Worm (Caenorhabditis elegans) whole organism, L1 larva: ENCODE measurements around the gene Y51H4A.937.
A peak's percentile ranks its signal among the peaks of the same experiment; 100 is the strongest.

Experiments used
- C16A3.4 ChIP-seq: fragments of 150-350 bp; optimal IDR thresholded peaks from 2 replicates; lab custom pipeline; 2014; ENCODE audit warnings: missing biosample characterization, missing genetic modification characterization
- C34B4.2 ChIP-seq: sonication (generic microtip); optimal IDR thresholded peaks from 2 replicates; lab custom pipeline; 2017; ENCODE audit warnings: mild to moderate bottlenecking, missing genetic modification characterization, missing compliant biosample characterization
- aha-1 ChIP-seq: fragments of 150-350 bp; optimal IDR thresholded peaks from 2 replicates; lab custom pipeline; 2014; ENCODE audit warnings: missing biosample characterization, missing genetic modification characterization
- aly-2 ChIP-seq: fragments of 150-350 bp; optimal IDR thresholded peaks from 2 replicates; lab custom pipeline; 2014; ENCODE audit warnings: missing biosample characterization, missing genetic modification characterization
- ama-1 ChIP-seq: fragments of 150-350 bp; optimal IDR thresholded peaks from 2 replicates; lab custom pipeline; 2014
- blmp-1 ChIP-seq: fragments of 150-350 bp; optimal IDR thresholded peaks from 2 replicates; lab custom pipeline; 2014; ENCODE audit warnings: missing biosample characterization, missing genetic modification characterization
- ceh-63 ChIP-seq: fragments of 200-800 bp; sonication (Bioruptor generic); optimal IDR thresholded peaks from 2 replicates; lab custom pipeline; 2018; ENCODE audit warnings: mild to moderate bottlenecking, missing genetic modification characterization, missing compliant biosample characterization
- ceh-82 ChIP-seq, 3 experiments: fragments of 150-350 bp in 1 of 3; sonication (generic microtip) in 2 of 3; optimal IDR thresholded peaks; 2 replicates each; lab custom pipeline; 2014 to 2017; ENCODE audit warnings: missing biosample characterization in 3 of 3, missing genetic modification characterization in 3 of 3
- ceh-88 ChIP-seq: fragments of 200-800 bp; sonication (Bioruptor generic); IDR thresholded peaks from 2 replicates; pipeline ENCODE4 v1.3.6; 2022; ENCODE audit warnings: missing genetic modification characterization, missing compliant biosample characterization
- ceh-90 ChIP-seq: sonication (generic microtip); optimal IDR thresholded peaks from 2 replicates; lab custom pipeline; 2016; ENCODE audit warnings: missing genetic modification characterization, missing compliant biosample characterization
- dpl-1 ChIP-seq, 3 experiments: fragments of 150-350 bp in 2 of 3; sonication (generic microtip) in 1 of 3; optimal IDR thresholded peaks; 2 replicates each; lab custom pipeline; 2014 to 2017; ENCODE audit warnings: missing biosample characterization in 3 of 3, missing genetic modification characterization in 3 of 3, missing genetic modification reagents in 3 of 3
- dsc-1 ChIP-seq: sonication (generic microtip); optimal IDR thresholded peaks from 2 replicates; lab custom pipeline; 2016; ENCODE audit warnings: mild to moderate bottlenecking, missing genetic modification characterization, missing compliant biosample characterization
- efl-1 ChIP-seq, 4 experiments: fragments of 150-350 bp; optimal IDR thresholded peaks in 3 of 4; peaks in 1 of 4; 1 replicate in 1 of 4; 2 replicates in 3 of 4; lab custom pipeline; 2014; ENCODE audit warnings: missing biosample characterization in 2 of 4, missing genetic modification characterization in 2 of 4, missing genetic modification reagents in 2 of 4
- egl-13 ChIP-seq: sonication (generic microtip); optimal IDR thresholded peaks from 2 replicates; lab custom pipeline; 2016; ENCODE audit warnings: missing genotype, missing genetic modification reagents, missing genetic modification characterization, missing compliant biosample characterization
- ets-5 ChIP-seq: fragments of 200-800 bp; sonication (Bioruptor generic); IDR thresholded peaks from 2 replicates; pipeline ENCODE4 v1.3.6; 2022; ENCODE audit warnings: missing genetic modification characterization, missing compliant biosample characterization
- fkh-10 ChIP-seq: sonication (generic microtip); optimal IDR thresholded peaks from 2 replicates; lab custom pipeline; 2017; ENCODE audit warnings: missing biosample characterization, missing genetic modification reagents, missing genetic modification characterization
- fos-1 ChIP-seq: fragments of 150-350 bp; optimal IDR thresholded peaks from 2 replicates; lab custom pipeline; 2014; ENCODE audit warnings: missing biosample characterization, missing genetic modification characterization
- hlh-17 ChIP-seq: fragments of 200-800 bp; sonication (Bioruptor generic); optimal IDR thresholded peaks from 2 replicates; lab custom pipeline; 2018; ENCODE audit warnings: missing genetic modification characterization, mild to moderate bottlenecking, missing compliant biosample characterization, moderate library complexity, borderline replicate concordance
- isw-1 ChIP-seq: fragments of 200-800 bp; sonication (Bioruptor generic); IDR thresholded peaks from 2 replicates; pipeline ENCODE4 v1.3.6; 2022; ENCODE audit warnings: missing genetic modification characterization, missing compliant biosample characterization
- jun-1 ChIP-seq: fragments of 150-350 bp; optimal IDR thresholded peaks from 2 replicates; lab custom pipeline; 2014; ENCODE audit warnings: missing biosample characterization, missing genetic modification reagents, missing genetic modification characterization
- lin-13 ChIP-seq: fragments of 150-350 bp; optimal IDR thresholded peaks from 2 replicates; lab custom pipeline; 2014; ENCODE audit warnings: missing biosample characterization, missing genetic modification reagents, missing genetic modification characterization
- lin-14 ChIP-seq: fragments of 200-800 bp; sonication (Bioruptor generic); optimal IDR thresholded peaks from 2 replicates; lab custom pipeline; 2018; ENCODE audit warnings: mild to moderate bottlenecking, missing genetic modification characterization, moderate library complexity, missing compliant biosample characterization
- lin-15B ChIP-seq: fragments of 150-350 bp; sonication (generic microtip); optimal IDR thresholded peaks from 3 replicates; lab custom pipeline; 2014; ENCODE audit warnings: missing biosample characterization, missing genetic modification characterization
- lin-35 ChIP-seq, 2 experiments: fragments of 150-350 bp; optimal IDR thresholded peaks; 2 replicates each; lab custom pipeline; 2014; ENCODE audit warnings: missing biosample characterization in 2 of 2, missing genetic modification characterization in 2 of 2, missing genetic modification reagents in 2 of 2
- lsy-2 ChIP-seq, 2 experiments: fragments of 150-350 bp; optimal IDR thresholded peaks; 2 replicates each; lab custom pipeline; 2014; ENCODE audit warnings: missing biosample characterization in 2 of 2, missing genetic modification characterization in 2 of 2
- mab-9 ChIP-seq: fragments of 200-800 bp; sonication (Bioruptor generic); IDR thresholded peaks from 2 replicates; pipeline ENCODE4 v1.3.6; 2022; ENCODE audit warnings: missing genetic modification reagents, missing genetic modification characterization, missing compliant biosample characterization
- mef-2 ChIP-seq: fragments of 150-350 bp; optimal IDR thresholded peaks from 2 replicates; lab custom pipeline; 2014; ENCODE audit warnings: missing biosample characterization, missing genetic modification characterization
- mep-1 ChIP-seq: fragments of 150-350 bp; optimal IDR thresholded peaks from 2 replicates; lab custom pipeline; 2014; ENCODE audit warnings: missing biosample characterization, missing genetic modification characterization
- nhr-11 ChIP-seq: fragments of 150-350 bp; optimal IDR thresholded peaks from 2 replicates; lab custom pipeline; 2014; ENCODE audit warnings: missing biosample characterization, missing genetic modification characterization
- nhr-12 ChIP-seq: sonication (generic microtip); optimal IDR thresholded peaks from 2 replicates; lab custom pipeline; 2017; ENCODE audit warnings: missing biosample characterization, missing genetic modification characterization
- nhr-19 ChIP-seq: fragments of 200-800 bp; sonication (Bioruptor generic); conservative IDR thresholded peaks from 2 replicates; pipeline ENCODE4 v1.3.6; 2022; ENCODE audit warnings: missing genetic modification characterization, missing compliant biosample characterization
- nhr-20 ChIP-seq: sonication (generic microtip); optimal IDR thresholded peaks from 2 replicates; lab custom pipeline; 2016; ENCODE audit warnings: mild to moderate bottlenecking, missing genetic modification characterization, missing compliant biosample characterization
- nhr-47 ChIP-seq: sonication (generic microtip); optimal IDR thresholded peaks from 2 replicates; lab custom pipeline; 2016; ENCODE audit warnings: mild to moderate bottlenecking, missing genetic modification characterization, moderate library complexity, missing compliant biosample characterization
- nhr-71 ChIP-seq: sonication (generic microtip); optimal IDR thresholded peaks from 2 replicates; lab custom pipeline; 2016; ENCODE audit warnings: mild to moderate bottlenecking, missing genetic modification characterization, moderate library complexity, missing compliant biosample characterization
- nhr-84 ChIP-seq: sonication (generic microtip); optimal IDR thresholded peaks from 2 replicates; lab custom pipeline; 2017; ENCODE audit warnings: missing biosample characterization, missing genetic modification characterization
- nhr-85 ChIP-seq: sonication (generic microtip); peaks from one replicate; lab custom pipeline; 2016; ENCODE audit warnings: missing genetic modification characterization, inconsistent platforms, missing compliant biosample characterization
- nhr-90 ChIP-seq: sonication (generic microtip); optimal IDR thresholded peaks from 2 replicates; lab custom pipeline; 2016; ENCODE audit warnings: mild to moderate bottlenecking, missing genetic modification characterization, missing compliant biosample characterization; ENCODE audit not compliant: poor library complexity
- rnt-1 ChIP-seq: sonication (generic microtip); optimal IDR thresholded peaks from 2 replicates; lab custom pipeline; 2016; ENCODE audit warnings: mild to moderate bottlenecking, missing genetic modification characterization, moderate library complexity, missing compliant biosample characterization
- skn-1 ChIP-seq: fragments of 150-350 bp; optimal IDR thresholded peaks from 2 replicates; lab custom pipeline; 2014; ENCODE audit warnings: missing biosample characterization, missing genetic modification characterization
- snu-23 ChIP-seq: sonication (generic microtip); optimal IDR thresholded peaks from 2 replicates; lab custom pipeline; 2016; ENCODE audit warnings: missing genetic modification characterization, missing compliant biosample characterization
- sox-4 ChIP-seq: sonication (generic microtip); optimal IDR thresholded peaks from 2 replicates; lab custom pipeline; 2016; ENCODE audit warnings: missing genetic modification characterization, missing compliant biosample characterization
- sptf-1 ChIP-seq: fragments of 150-350 bp; optimal IDR thresholded peaks from 2 replicates; lab custom pipeline; 2014; ENCODE audit warnings: missing biosample characterization, missing genetic modification characterization
- swsn-7 ChIP-seq: sonication (generic microtip); optimal IDR thresholded peaks from 2 replicates; lab custom pipeline; 2016; ENCODE audit warnings: missing genetic modification characterization, missing compliant biosample characterization
- tbx-2 ChIP-seq: sonication (generic microtip); optimal IDR thresholded peaks from 2 replicates; lab custom pipeline; 2016; ENCODE audit warnings: missing genetic modification characterization, missing compliant biosample characterization
- unc-130 ChIP-seq: fragments of 150-350 bp; optimal IDR thresholded peaks from 2 replicates; lab custom pipeline; 2017; ENCODE audit warnings: missing biosample characterization, missing genetic modification characterization, inconsistent platforms
- unc-62 ChIP-seq: fragments of 150-350 bp; optimal IDR thresholded peaks from 2 replicates; lab custom pipeline; 2014; ENCODE audit warnings: missing biosample characterization, missing genetic modification reagents, missing genetic modification characterization
- unc-86 ChIP-seq: sonication (generic microtip); optimal IDR thresholded peaks from 2 replicates; lab custom pipeline; 2016; ENCODE audit warnings: missing genetic modification characterization, missing compliant biosample characterization
- xbp-1 ChIP-seq: sonication (generic microtip); optimal IDR thresholded peaks from 2 replicates; lab custom pipeline; 2016; ENCODE audit warnings: missing genetic modification characterization, missing compliant biosample characterization
- zag-1 ChIP-seq: fragments of 150-350 bp; optimal IDR thresholded peaks from 2 replicates; lab custom pipeline; 2014; ENCODE audit warnings: missing biosample characterization, missing genetic modification characterization
- ztf-4 ChIP-seq: fragments of 150-350 bp; optimal IDR thresholded peaks from 2 replicates; lab custom pipeline; 2014; ENCODE audit warnings: missing biosample characterization, missing genetic modification characterization

Gene Y51H4A.937

DNA sequence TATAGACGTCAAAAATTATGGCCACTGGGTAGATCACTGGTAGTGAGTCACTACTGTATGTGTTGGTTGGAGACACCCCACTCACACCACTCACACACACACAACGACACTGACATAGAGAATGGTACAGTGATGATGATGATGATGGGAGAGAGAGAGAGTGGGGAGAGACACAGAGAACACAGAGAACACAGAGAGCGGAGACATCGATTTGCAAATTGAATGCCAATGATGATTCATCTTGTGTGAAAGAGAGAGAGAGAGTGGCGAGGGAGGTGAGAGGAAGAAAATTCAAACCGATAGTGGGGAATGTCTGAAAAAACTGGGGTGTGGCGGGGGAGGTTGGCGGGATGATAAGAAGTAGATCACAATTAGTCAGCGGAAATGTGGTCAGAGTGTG, 38.5 kb upstream of the Y51H4A.937 start:
- TF ChIP-seq mef-2 (no peak), snu-23 (GFP tag; lab: Kevin White, UChicago) (peak; percentile 70), nhr-47 (tag; lab: Kevin White, UChicago) (peak; percentile 29), swsn-7 (peak; percentile 41), blmp-1 (tag; lab: Kevin White, UChicago) (peak; percentile 43), nhr-20 (tag; lab: Kevin White, UChicago) (peak; percentile 52), nhr-71 (peak; percentile 65), ama-1 (lab: Kevin White, UChicago) (peak; percentile 11), jun-1 (peak; percentile 86), mep-1 (peak; percentile 69), efl-1 (optimal IDR thresholded peaks at IDR 0.05; lab: Kevin White, UChicago) (peak; percentile 21 to 44), efl-1 (GFP tag; optimal IDR thresholded peaks at IDR 0.05 in 1 of 2; lab: Kevin White, UChicago) (peak; percentile 26 to 78), xbp-1 (tag; lab: Kevin White, UChicago) (peak; percentile 28), mab-9 (no peak), unc-86 (tag; lab: Kevin White, UChicago) (no peak), lsy-2 (tag; optimal IDR thresholded peaks at IDR 0.05; lab: Kevin White, UChicago) (peak; percentile 38 to 52), sptf-1 (no peak), lin-13 (GFP tag; lab: Kevin White, UChicago) (peak; percentile 14), tbx-2 (tag; lab: Kevin White, UChicago) (peak; percentile 7), skn-1 (tag; lab: Kevin White, UChicago) (peak; percentile 71), lin-14 (GFP tag; lab: Kevin White, UChicago) (peak; percentile 75), dpl-1 (GFP tag; optimal IDR thresholded peaks at IDR 0.05; lab: Kevin White, UChicago) (peak in 2 of 3 experiments; percentile 16 to 33), ets-5 (GFP tag; lab: Robert Waterston, UW) (no peak), nhr-90 (peak; percentile 61), lin-35 (GFP tag; optimal IDR thresholded peaks at IDR 0.05; lab: Kevin White, UChicago) (peak in 1 of 2 experiments; percentile 66), rnt-1 (tag; lab: Kevin White, UChicago) (peak; percentile 48), C16A3.4 (tag; lab: Kevin White, UChicago) (peak; percentile 15), nhr-85 (peak; percentile 85), unc-62 (GFP tag; lab: Kevin White, UChicago) (no peak), fos-1 (peak; percentile 97), isw-1 (GFP tag; lab: Robert Waterston, UW) (no peak), nhr-12 (tag; lab: Kevin White, UChicago) (no peak), ceh-82 (tag; optimal IDR thresholded peaks at IDR 0.05; lab: Kevin White, UChicago) (peak in 2 of 3 experiments; percentile 34 to 42), ztf-4 (tag; lab: Kevin White, UChicago) (peak; percentile 14), nhr-19 (GFP tag; lab: Robert Waterston, UW) (peak; percentile 31)

ce11 chrIV:16491411-16492036, 37.0 kb upstream of the Y51H4A.937 start:
- TF ChIP-seq nhr-11 (tag; lab: Kevin White, UChicago) (peak; percentile 39), nhr-12 (tag; lab: Kevin White, UChicago) (no peak), egl-13 (tag; lab: Kevin White, UChicago) (peak; percentile 50), ceh-88 (GFP tag; lab: Robert Waterston, UW) (peak; percentile 36; the same call in 1 of the 2 replicates), sptf-1 (no peak), jun-1 (peak; percentile 76), isw-1 (GFP tag; lab: Robert Waterston, UW) (peak; percentile 62), lin-15B (peak; percentile 19), unc-62 (GFP tag; lab: Kevin White, UChicago) (no peak), efl-1 (optimal IDR thresholded peaks at IDR 0.05; lab: Kevin White, UChicago) (peak; percentile 61 to 68), efl-1 (GFP tag; optimal IDR thresholded peaks at IDR 0.05 in 1 of 2; lab: Kevin White, UChicago) (peak; percentile 16 to 87), unc-130 (tag; lab: Kevin White, UChicago) (no peak), fkh-10 (GFP tag; lab: Kevin White, UChicago) (peak; percentile 81), ceh-90 (tag; lab: Kevin White, UChicago) (peak; percentile 22), C34B4.2 (tag; lab: Kevin White, UChicago) (no peak), aha-1 (tag; lab: Kevin White, UChicago) (no peak), nhr-20 (tag; lab: Kevin White, UChicago) (peak; percentile 77), mep-1 (peak; percentile 16), zag-1 (tag; lab: Kevin White, UChicago) (no peak), ceh-63 (GFP tag; lab: Kevin White, UChicago) (no peak), ama-1 (lab: Kevin White, UChicago) (no peak), hlh-17 (GFP tag; lab: Kevin White, UChicago) (no peak), nhr-84 (tag; lab: Kevin White, UChicago) (no peak), mef-2 (peak; percentile 37), aly-2 (no peak), sox-4 (tag; lab: Kevin White, UChicago) (no peak), nhr-19 (GFP tag; lab: Robert Waterston, UW) (peak; percentile 70), dsc-1 (tag; lab: Kevin White, UChicago) (peak; percentile 59), lsy-2 (tag; optimal IDR thresholded peaks at IDR 0.05; lab: Kevin White, UChicago) (peak; percentile 71 to 79), unc-86 (tag; lab: Kevin White, UChicago) (peak; percentile 80)
